Worm (Caenorhabditis elegans) whole organism, L3 larva: ENCODE measurements around the gene F44F4.3.

Source experiments
- ama-1 ChIP-seq: fragments of 150-350 bp; optimal IDR thresholded peaks from 2 replicates; lab custom pipeline; 2018
- elt-1 ChIP-seq: fragments of 150-350 bp; optimal IDR thresholded peaks from 2 replicates; lab custom pipeline; 2014; ENCODE audit warnings: missing biosample characterization, missing genetic modification characterization
- lin-15B ChIP-seq: fragments of 150-350 bp; optimal IDR thresholded peaks from 2 replicates; lab custom pipeline; 2014; ENCODE audit warnings: missing biosample characterization, missing genetic modification characterization
- nhr-11 ChIP-seq: fragments of 150-350 bp; optimal IDR thresholded peaks from 2 replicates; lab custom pipeline; 2014; ENCODE audit warnings: missing biosample characterization, missing genetic modification characterization
- nhr-237 ChIP-seq: fragments of 150-350 bp; optimal IDR thresholded peaks from 2 replicates; lab custom pipeline; 2014; ENCODE audit warnings: missing biosample characterization, missing genetic modification characterization
- sea-2 ChIP-seq: fragments of 150-350 bp; sonication (generic microtip); optimal IDR thresholded peaks from 4 replicates; lab custom pipeline; 2014; ENCODE audit warnings: missing biosample characterization, missing genetic modification reagents, missing genetic modification characterization

DNA sequence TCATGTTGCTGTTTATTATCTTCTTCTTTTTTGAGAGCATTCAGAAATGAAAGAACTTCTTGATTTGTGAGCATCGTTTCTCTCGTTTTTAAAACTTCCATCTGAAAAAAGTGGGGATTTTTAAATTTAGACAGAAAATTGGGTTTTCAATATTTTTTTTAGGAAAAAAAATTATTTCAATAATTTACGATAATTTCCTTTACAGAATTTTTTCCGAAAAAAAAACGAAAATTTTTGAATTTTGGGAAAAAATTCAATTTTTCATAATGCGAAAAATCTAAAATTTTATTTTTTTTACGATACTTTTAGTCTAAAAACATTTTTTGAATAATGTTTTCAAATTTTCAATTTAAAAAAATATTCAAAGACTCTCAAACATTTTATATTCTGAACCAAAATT, 28.6 kb downstream of the F44F4.3 start, which contains the start of gene M106.7:
- TF ChIP-seq lin-15B (tag; lab: Kevin White, UChicago) (no peak), ama-1 (no peak), nhr-11 (tag; lab: Kevin White, UChicago) (no peak), sea-2 (GFP tag; lab: Kevin White, UChicago) (no peak), nhr-237 (tag; lab: Kevin White, UChicago) (no peak), elt-1 (tag; lab: Kevin White, UChicago) (no peak)
